Worm (Caenorhabditis elegans) whole organism, L1 larva: ENCODE measurements around the gene F56D6.21.
A peak's percentile ranks its signal among the peaks of the same experiment; 100 is the strongest.
"Not testable (repeated sequence)": the region's sequence is repeated elsewhere in the genome, so short reads cannot be mapped to it uniquely, and the experiment has no call there.

ENCODE experiments used
- C34B4.2 ChIP-seq: sonication (generic microtip); optimal IDR thresholded peaks from 2 replicates; lab custom pipeline; 2017; ENCODE audit warnings: mild to moderate bottlenecking, missing genetic modification characterization, missing compliant biosample characterization
- F16B12.6 ChIP-seq: fragments of 150-350 bp; optimal IDR thresholded peaks from 2 replicates; lab custom pipeline; 2014; ENCODE audit warnings: missing biosample characterization, missing genetic modification characterization
- aha-1 ChIP-seq: fragments of 150-350 bp; optimal IDR thresholded peaks from 2 replicates; lab custom pipeline; 2014; ENCODE audit warnings: missing biosample characterization, missing genetic modification characterization
- alr-1 ChIP-seq: fragments of 200-800 bp; sonication (Bioruptor generic); optimal IDR thresholded peaks from 2 replicates; lab custom pipeline; 2018; ENCODE audit warnings: borderline replicate concordance, mild to moderate bottlenecking, missing genetic modification characterization, missing compliant biosample characterization
- ceh-8 ChIP-seq: fragments of 200-800 bp; sonication (Bioruptor generic); optimal IDR thresholded peaks from 2 replicates; lab custom pipeline; 2018; ENCODE audit warnings: mild to moderate bottlenecking, missing genetic modification characterization, moderate library complexity, missing compliant biosample characterization
- ceh-88 ChIP-seq: fragments of 200-800 bp; sonication (Bioruptor generic); IDR thresholded peaks from 2 replicates; pipeline ENCODE4 v1.3.6; 2022; ENCODE audit warnings: missing genetic modification characterization, missing compliant biosample characterization
- ces-1 ChIP-seq: fragments of 150-350 bp; optimal IDR thresholded peaks from 2 replicates; lab custom pipeline; 2014; ENCODE audit warnings: missing biosample characterization, missing genetic modification reagents, missing genetic modification characterization
- efl-1 ChIP-seq, 4 experiments: fragments of 150-350 bp; optimal IDR thresholded peaks in 3 of 4; peaks in 1 of 4; 1 replicate in 1 of 4; 2 replicates in 3 of 4; lab custom pipeline; 2014; ENCODE audit warnings: missing biosample characterization in 2 of 4, missing genetic modification characterization in 2 of 4, missing genetic modification reagents in 2 of 4
- elt-2 ChIP-seq: sonication (generic microtip); optimal IDR thresholded peaks from 2 replicates; lab custom pipeline; 2016; ENCODE audit warnings: missing genetic modification characterization, mild to moderate bottlenecking, inconsistent platforms, missing compliant biosample characterization, missing genetic modification reagents
- elt-3 ChIP-seq, 6 experiments: fragments of 150-350 bp in 1 of 6; sonication (generic microtip); optimal IDR thresholded peaks; 2 replicates each; lab custom pipeline; 2017 to 2018; ENCODE audit warnings: missing biosample characterization in 6 of 6, missing genetic modification characterization in 6 of 6, inconsistent platforms in 1 of 6
- hlh-4 ChIP-seq: sonication (generic microtip); optimal IDR thresholded peaks from 2 replicates; lab custom pipeline; 2016; ENCODE audit warnings: mild to moderate bottlenecking, missing genetic modification characterization, missing compliant biosample characterization
- isw-1 ChIP-seq: fragments of 200-800 bp; sonication (Bioruptor generic); IDR thresholded peaks from 2 replicates; pipeline ENCODE4 v1.3.6; 2022; ENCODE audit warnings: missing genetic modification characterization, missing compliant biosample characterization
- lir-3 ChIP-seq: sonication (generic microtip); optimal IDR thresholded peaks from 2 replicates; lab custom pipeline; 2016; ENCODE audit warnings: mild to moderate bottlenecking, missing genetic modification characterization, moderate library complexity, missing compliant biosample characterization; ENCODE audit not compliant: poor library complexity
- lsy-2 ChIP-seq, 2 experiments: fragments of 150-350 bp; optimal IDR thresholded peaks; 2 replicates each; lab custom pipeline; 2014; ENCODE audit warnings: missing biosample characterization in 2 of 2, missing genetic modification characterization in 2 of 2
- mab-9 ChIP-seq: fragments of 200-800 bp; sonication (Bioruptor generic); IDR thresholded peaks from 2 replicates; pipeline ENCODE4 v1.3.6; 2022; ENCODE audit warnings: missing genetic modification reagents, missing genetic modification characterization, missing compliant biosample characterization
- mdl-1 ChIP-seq, 2 experiments: fragments of 150-350 bp; optimal IDR thresholded peaks; 2 replicates each; lab custom pipeline; 2014 to 2017; ENCODE audit warnings: missing biosample characterization in 2 of 2, missing genetic modification characterization in 2 of 2, inconsistent platforms in 1 of 2
- mef-2 ChIP-seq: fragments of 150-350 bp; optimal IDR thresholded peaks from 2 replicates; lab custom pipeline; 2014; ENCODE audit warnings: missing biosample characterization, missing genetic modification characterization
- mep-1 ChIP-seq: fragments of 150-350 bp; optimal IDR thresholded peaks from 2 replicates; lab custom pipeline; 2014; ENCODE audit warnings: missing biosample characterization, missing genetic modification characterization
- nhr-11 ChIP-seq: fragments of 150-350 bp; optimal IDR thresholded peaks from 2 replicates; lab custom pipeline; 2014; ENCODE audit warnings: missing biosample characterization, missing genetic modification characterization
- nhr-71 ChIP-seq: sonication (generic microtip); optimal IDR thresholded peaks from 2 replicates; lab custom pipeline; 2016; ENCODE audit warnings: mild to moderate bottlenecking, missing genetic modification characterization, moderate library complexity, missing compliant biosample characterization
- nhr-84 ChIP-seq: sonication (generic microtip); optimal IDR thresholded peaks from 2 replicates; lab custom pipeline; 2017; ENCODE audit warnings: missing biosample characterization, missing genetic modification characterization
- nhr-90 ChIP-seq: sonication (generic microtip); optimal IDR thresholded peaks from 2 replicates; lab custom pipeline; 2016; ENCODE audit warnings: mild to moderate bottlenecking, missing genetic modification characterization, missing compliant biosample characterization; ENCODE audit not compliant: poor library complexity
- pag-3 ChIP-seq: sonication (generic microtip); optimal IDR thresholded peaks from 2 replicates; lab custom pipeline; 2017; ENCODE audit warnings: missing genetic modification characterization, mild to moderate bottlenecking, missing compliant biosample characterization, antibody characterized with exemption, borderline replicate concordance; ENCODE audit not compliant: insufficient read depth
- pqm-1 ChIP-seq: sonication (generic microtip); optimal IDR thresholded peaks from 3 replicates; lab custom pipeline; 2017; ENCODE audit warnings: missing biosample characterization, missing genetic modification characterization
- snpc-4 ChIP-seq: fragments of 150-350 bp; optimal IDR thresholded peaks from 2 replicates; lab custom pipeline; 2014; ENCODE audit warnings: missing biosample characterization, missing genetic modification characterization
- snu-23 ChIP-seq: sonication (generic microtip); optimal IDR thresholded peaks from 2 replicates; lab custom pipeline; 2016; ENCODE audit warnings: missing genetic modification characterization, missing compliant biosample characterization
- vab-15 ChIP-seq: sonication (generic microtip); optimal IDR thresholded peaks from 2 replicates; lab custom pipeline; 2017; ENCODE audit warnings: missing genotype, mild to moderate bottlenecking, missing genetic modification characterization, missing compliant biosample characterization
- xbp-1 ChIP-seq: sonication (generic microtip); optimal IDR thresholded peaks from 2 replicates; lab custom pipeline; 2016; ENCODE audit warnings: missing genetic modification characterization, missing compliant biosample characterization
- zag-1 ChIP-seq: fragments of 150-350 bp; optimal IDR thresholded peaks from 2 replicates; lab custom pipeline; 2014; ENCODE audit warnings: missing biosample characterization, missing genetic modification characterization
- ztf-4 ChIP-seq: fragments of 150-350 bp; optimal IDR thresholded peaks from 2 replicates; lab custom pipeline; 2014; ENCODE audit warnings: missing biosample characterization, missing genetic modification characterization

The F56D6.21 gene

DNA sequence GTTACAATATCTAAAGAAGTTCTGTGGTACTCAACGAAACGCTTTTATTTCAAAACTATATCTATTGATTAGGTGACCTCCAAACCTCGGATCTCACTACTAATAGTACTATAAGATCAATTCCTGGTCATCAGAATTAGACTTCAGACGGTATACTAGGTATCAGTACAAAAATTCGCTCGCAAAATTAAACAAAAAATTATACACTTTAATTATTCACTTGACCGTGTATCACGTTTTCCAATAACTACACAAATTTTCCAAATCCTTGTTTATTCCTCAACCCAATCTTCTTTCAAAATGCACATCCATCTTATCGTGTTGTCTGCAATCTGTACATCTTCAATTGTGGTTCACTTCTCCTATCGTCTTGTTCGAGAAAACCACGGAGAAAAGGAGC is 13.4 kb downstream of the F56D6.21 start, which contains the start of gene F56D6.23:
Gene F56D6.23, plus strand, starts transcription at position 301 of the 400 bp plus-strand sequence.
- TF ChIP-seq pag-3 (tag; lab: Kevin White, UChicago) = no peak
- no peak for TF ChIP-seq mef-2 (tag; lab: Kevin White, UChicago)
- TF ChIP-seq ztf-4 (tag; lab: Kevin White, UChicago) = no peak
- no peak for TF ChIP-seq C34B4.2 (tag; lab: Kevin White, UChicago)
- TF ChIP-seq efl-1 (optimal IDR thresholded peaks at IDR 0.05; lab: Kevin White, UChicago) = no peak
- no peak for TF ChIP-seq efl-1 (GFP tag; optimal IDR thresholded peaks at IDR 0.05 in 1 of 2; lab: Kevin White, UChicago)
- no peak for TF ChIP-seq alr-1 (tag; lab: Kevin White, UChicago)

- TF ChIP-seq ceh-8 (no peak), ceh-88 (GFP tag; lab: Robert Waterston, UW) (no peak), nhr-84 (no peak), nhr-90 (no peak), mab-9 (GFP tag; lab: Robert Waterston, UW) (no peak), aha-1 (tag; lab: Kevin White, UChicago) (no peak), ces-1 (no peak), lsy-2 (tag; optimal IDR thresholded peaks at IDR 0.05; lab: Kevin White, UChicago) (no peak), nhr-71 (tag; lab: Kevin White, UChicago) (no peak), efl-1 (optimal IDR thresholded peaks at IDR 0.05; lab: Kevin White, UChicago) (no peak), efl-1 (GFP tag; optimal IDR thresholded peaks at IDR 0.05 in 1 of 2; lab: Kevin White, UChicago) (no peak), F16B12.6 (tag; lab: Kevin White, UChicago) (no peak), isw-1 (GFP tag; lab: Robert Waterston, UW) (no peak), zag-1 (tag; lab: Kevin White, UChicago) (no peak)
Measured at ce11 chrIV:3919506-3919905, 14.8 kb downstream of the F56D6.21 start, which contains the start of gene srz-19. Gene srz-19, plus strand, starts transcription at chrIV:3919806.

ce11 chrIV:3921898-3922297 is 17.2 kb downstream of the F56D6.21 start, which contains the start of gene clec-67:
Gene clec-67, plus strand, starts transcription at chrIV:3922165.
- TF ChIP-seq pqm-1 (tag; lab: Kevin White, UChicago) (peak; percentile 21), elt-2 (tag; lab: Kevin White, UChicago) (peak; percentile 94), ceh-88 (GFP tag; lab: Robert Waterston, UW) (no peak)

DNA sequence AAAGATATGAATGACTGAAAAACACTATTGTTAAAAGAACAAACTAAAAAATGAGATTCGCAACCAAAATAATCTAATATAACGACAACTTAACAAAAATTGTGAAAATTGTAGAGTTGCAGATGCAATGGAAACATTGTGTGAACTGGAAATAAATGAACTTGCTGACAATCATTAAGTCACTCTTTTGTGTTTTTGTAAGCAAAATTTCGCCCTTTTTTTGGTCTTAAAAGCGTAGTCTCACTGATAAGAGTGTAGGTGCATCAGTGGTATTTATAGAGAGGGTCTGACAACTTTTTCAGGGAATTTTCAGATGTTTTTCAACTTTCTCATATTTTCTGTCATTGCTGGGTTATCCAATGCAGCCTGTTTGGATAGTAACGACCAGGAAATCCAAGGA is 21.4 kb downstream of the F56D6.21 start, which contains the start of gene clec-68:
Gene clec-68, plus strand, starts transcription at position 301 of the 400 bp plus-strand sequence.
- TF ChIP-seq vab-15 (tag; lab: Kevin White, UChicago) (no peak), nhr-11 (tag; lab: Kevin White, UChicago) (no peak), snu-23 (GFP tag; lab: Kevin White, UChicago) (no peak), alr-1 (tag; lab: Kevin White, UChicago) (no peak), mdl-1 (tag; optimal IDR thresholded peaks at IDR 0.05; lab: Kevin White, UChicago) (no peak), mep-1 (no peak), hlh-4 (tag; lab: Kevin White, UChicago) (no peak), snpc-4 (no peak)

ce11 chrIV:3932408-3932807 is 27.7 kb downstream of the F56D6.21 start, which contains the start of gene clec-70:
Gene clec-70, plus strand, starts transcription at chrIV:3932708.
- TF ChIP-seq elt-3 (tag; optimal IDR thresholded peaks at IDR 0.05; lab: Kevin White, UChicago); xbp-1; lsy-2 (tag; optimal IDR thresholded peaks at IDR 0.05; lab: Kevin White, UChicago): not testable (repeated sequence)

DNA sequence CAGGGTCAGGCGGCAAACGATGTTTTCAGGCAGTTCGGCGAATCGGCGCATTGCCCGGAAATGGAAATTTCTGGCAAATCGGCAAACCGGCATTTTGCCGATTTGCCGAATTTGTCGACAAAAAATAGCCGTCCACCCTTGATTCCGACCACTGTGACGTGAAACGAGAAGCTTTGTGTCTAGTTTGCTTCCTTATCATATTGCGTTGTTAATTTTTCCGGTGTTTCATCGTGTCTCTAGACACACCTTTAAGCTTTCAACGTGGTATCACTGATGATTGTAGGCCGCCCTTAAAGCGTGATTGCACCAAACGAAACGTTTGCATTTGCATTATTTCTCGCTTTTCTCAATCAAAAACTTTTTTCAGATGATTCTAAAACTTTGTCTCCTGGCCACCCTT is 32.4 kb downstream of the F56D6.21 start, which contains the start of gene clec-71:
Gene clec-71, plus strand, starts transcription at position 362 of the 400 bp plus-strand sequence.
- peak; percentile 58 for TF ChIP-seq elt-2 (tag; lab: Kevin White, UChicago)
- no peak for TF ChIP-seq lir-3 (tag; lab: Kevin White, UChicago)
